Worm (Caenorhabditis elegans) whole organism, mixed stage, embryonic: Measurements from ENCODE around the gene best-9.

Source experiments
- blmp-1 ChIP-seq: fragments of 150-350 bp; optimal IDR thresholded peaks from 2 replicates; lab custom pipeline; 2014; ENCODE audit warnings: missing biosample characterization, missing genetic modification characterization
- elt-3 ChIP-seq: fragments of 150-350 bp; optimal IDR thresholded peaks from 2 replicates; lab custom pipeline; 2014; ENCODE audit warnings: missing biosample characterization, missing genetic modification characterization
- lin-13 ChIP-seq: fragments of 150-350 bp; optimal IDR thresholded peaks from 2 replicates; lab custom pipeline; 2014; ENCODE audit warnings: missing biosample characterization, missing genetic modification characterization
- mab-5 ChIP-seq: fragments of 150-350 bp; optimal IDR thresholded peaks from 2 replicates; lab custom pipeline; 2014; ENCODE audit warnings: missing biosample characterization, missing genetic modification characterization
- nhr-237 ChIP-seq: fragments of 150-350 bp; optimal IDR thresholded peaks from 2 replicates; lab custom pipeline; 2014; ENCODE audit warnings: missing biosample characterization, missing genetic modification characterization
- nhr-28 ChIP-seq: fragments of 150-350 bp; optimal IDR thresholded peaks from 2 replicates; lab custom pipeline; 2014; ENCODE audit warnings: missing biosample characterization, missing genetic modification characterization
- nhr-76 ChIP-seq: sonication (generic microtip); optimal IDR thresholded peaks from 2 replicates; lab custom pipeline; 2017; ENCODE audit warnings: missing biosample characterization, missing genetic modification characterization
- pha-4 ChIP-seq: fragments of 150-350 bp; optimal IDR thresholded peaks from 2 replicates; lab custom pipeline; 2018; ENCODE audit warnings: missing biosample characterization, missing genetic modification reagents, missing genetic modification characterization
- snpc-4 ChIP-seq: fragments of 150-350 bp; optimal IDR thresholded peaks from 2 replicates; lab custom pipeline; 2014; ENCODE audit warnings: missing biosample characterization, missing genetic modification characterization
- sptf-1 ChIP-seq: sonication (generic microtip); optimal IDR thresholded peaks from 2 replicates; lab custom pipeline; 2017; ENCODE audit warnings: mild to moderate bottlenecking, missing genetic modification characterization, moderate library complexity, missing compliant biosample characterization
- unc-39 ChIP-seq: fragments of 150-350 bp; optimal IDR thresholded peaks from 2 replicates; lab custom pipeline; 2014; ENCODE audit warnings: missing biosample characterization, missing genetic modification characterization
- unc-62 ChIP-seq: fragments of 150-350 bp; optimal IDR thresholded peaks from 2 replicates; lab custom pipeline; 2014; ENCODE audit warnings: missing biosample characterization, missing genetic modification reagents, missing genetic modification characterization

ce11 chrIV:6514700-6515099, 45.8 kb upstream of the best-9 start:
- no peak for TF ChIP-seq nhr-76 (tag; lab: Kevin White, UChicago)
- TF ChIP-seq lin-13 (tag; lab: Kevin White, UChicago): no peak
- TF ChIP-seq unc-39 (tag; lab: Kevin White, UChicago): no peak
- no peak for TF ChIP-seq unc-62 (GFP tag; lab: Kevin White, UChicago)
- TF ChIP-seq pha-4: no peak
- TF ChIP-seq snpc-4 (tag; lab: Kevin White, UChicago): no peak
- no peak for TF ChIP-seq elt-3 (tag; lab: Kevin White, UChicago)
- no peak for TF ChIP-seq nhr-28
- TF ChIP-seq mab-5 (tag; lab: Kevin White, UChicago): no peak
- no peak for TF ChIP-seq nhr-237
- no peak for TF ChIP-seq blmp-1
- TF ChIP-seq sptf-1 (tag; lab: Kevin White, UChicago): no peak
